Worm (Caenorhabditis elegans) whole organism, L1 larva: ENCODE results near the gene R09H10.1.

ENCODE experiments used
- C16A3.4 ChIP-seq: fragments of 150-350 bp; optimal IDR thresholded peaks from 2 replicates; lab custom pipeline; 2014; ENCODE audit warnings: missing biosample characterization, missing genetic modification characterization
- C34B4.2 ChIP-seq: sonication (generic microtip); optimal IDR thresholded peaks from 2 replicates; lab custom pipeline; 2017; ENCODE audit warnings: mild to moderate bottlenecking, missing genetic modification characterization, missing compliant biosample characterization
- F16B12.6 ChIP-seq: fragments of 150-350 bp; optimal IDR thresholded peaks from 2 replicates; lab custom pipeline; 2014; ENCODE audit warnings: missing biosample characterization, missing genetic modification characterization
- Y116A8C.19 ChIP-seq: sonication (generic microtip); optimal IDR thresholded peaks from 2 replicates; lab custom pipeline; 2016; ENCODE audit warnings: missing compliant biosample characterization, missing genetic modification characterization, borderline replicate concordance
- aha-1 ChIP-seq: fragments of 150-350 bp; optimal IDR thresholded peaks from 2 replicates; lab custom pipeline; 2014; ENCODE audit warnings: missing biosample characterization, missing genetic modification characterization
- alr-1 ChIP-seq: fragments of 200-800 bp; sonication (Bioruptor generic); optimal IDR thresholded peaks from 2 replicates; lab custom pipeline; 2018; ENCODE audit warnings: borderline replicate concordance, mild to moderate bottlenecking, missing genetic modification characterization, missing compliant biosample characterization
- aly-2 ChIP-seq: fragments of 150-350 bp; optimal IDR thresholded peaks from 2 replicates; lab custom pipeline; 2014; ENCODE audit warnings: missing biosample characterization, missing genetic modification characterization
- ama-1 ChIP-seq: fragments of 150-350 bp; optimal IDR thresholded peaks from 2 replicates; lab custom pipeline; 2014
- blmp-1 ChIP-seq: fragments of 150-350 bp; optimal IDR thresholded peaks from 2 replicates; lab custom pipeline; 2014; ENCODE audit warnings: missing biosample characterization, missing genetic modification characterization
- ceh-8 ChIP-seq: fragments of 200-800 bp; sonication (Bioruptor generic); optimal IDR thresholded peaks from 2 replicates; lab custom pipeline; 2018; ENCODE audit warnings: mild to moderate bottlenecking, missing genetic modification characterization, moderate library complexity, missing compliant biosample characterization
- ceh-88 ChIP-seq: fragments of 200-800 bp; sonication (Bioruptor generic); IDR thresholded peaks from 2 replicates; pipeline ENCODE4 v1.3.6; 2022; ENCODE audit warnings: missing genetic modification characterization, missing compliant biosample characterization
- ces-1 ChIP-seq: fragments of 150-350 bp; optimal IDR thresholded peaks from 2 replicates; lab custom pipeline; 2014; ENCODE audit warnings: missing biosample characterization, missing genetic modification reagents, missing genetic modification characterization
- efl-1 ChIP-seq, 4 experiments: fragments of 150-350 bp; optimal IDR thresholded peaks in 3 of 4; peaks in 1 of 4; 1 replicate in 1 of 4; 2 replicates in 3 of 4; lab custom pipeline; 2014; ENCODE audit warnings: missing biosample characterization in 2 of 4, missing genetic modification characterization in 2 of 4, missing genetic modification reagents in 2 of 4
- efl-3 ChIP-seq: fragments of 200-800 bp; sonication (Bioruptor generic); optimal IDR thresholded peaks from 2 replicates; lab custom pipeline; 2018; ENCODE audit warnings: mild to moderate bottlenecking, missing genetic modification characterization, missing compliant biosample characterization
- elt-2 ChIP-seq: sonication (generic microtip); optimal IDR thresholded peaks from 2 replicates; lab custom pipeline; 2016; ENCODE audit warnings: missing genetic modification characterization, mild to moderate bottlenecking, inconsistent platforms, missing compliant biosample characterization, missing genetic modification reagents
- fkh-8 ChIP-seq: sonication (generic microtip); optimal IDR thresholded peaks from 2 replicates; lab custom pipeline; 2016; ENCODE audit warnings: mild to moderate bottlenecking, missing genetic modification characterization, missing compliant biosample characterization
- fos-1 ChIP-seq: fragments of 150-350 bp; optimal IDR thresholded peaks from 2 replicates; lab custom pipeline; 2014; ENCODE audit warnings: missing biosample characterization, missing genetic modification characterization
- hlh-17 ChIP-seq: fragments of 200-800 bp; sonication (Bioruptor generic); optimal IDR thresholded peaks from 2 replicates; lab custom pipeline; 2018; ENCODE audit warnings: missing genetic modification characterization, mild to moderate bottlenecking, missing compliant biosample characterization, moderate library complexity, borderline replicate concordance
- hlh-4 ChIP-seq: sonication (generic microtip); optimal IDR thresholded peaks from 2 replicates; lab custom pipeline; 2016; ENCODE audit warnings: mild to moderate bottlenecking, missing genetic modification characterization, missing compliant biosample characterization
- irx-1 ChIP-seq: sonication (generic microtip); optimal IDR thresholded peaks from 2 replicates; lab custom pipeline; 2016; ENCODE audit warnings: missing genetic modification characterization, missing compliant biosample characterization
- lin-14 ChIP-seq: fragments of 200-800 bp; sonication (Bioruptor generic); optimal IDR thresholded peaks from 2 replicates; lab custom pipeline; 2018; ENCODE audit warnings: mild to moderate bottlenecking, missing genetic modification characterization, moderate library complexity, missing compliant biosample characterization
- lir-3 ChIP-seq: sonication (generic microtip); optimal IDR thresholded peaks from 2 replicates; lab custom pipeline; 2016; ENCODE audit warnings: mild to moderate bottlenecking, missing genetic modification characterization, moderate library complexity, missing compliant biosample characterization; ENCODE audit not compliant: poor library complexity
- mep-1 ChIP-seq: fragments of 150-350 bp; optimal IDR thresholded peaks from 2 replicates; lab custom pipeline; 2014; ENCODE audit warnings: missing biosample characterization, missing genetic modification characterization
- nhr-76 ChIP-seq: sonication (generic microtip); optimal IDR thresholded peaks from 2 replicates; lab custom pipeline; 2017; ENCODE audit warnings: missing biosample characterization, missing genetic modification characterization
- nhr-77 ChIP-seq: fragments of 150-350 bp; optimal IDR thresholded peaks from 2 replicates; lab custom pipeline; 2014; ENCODE audit warnings: missing biosample characterization, missing genetic modification characterization
- nhr-84 ChIP-seq: sonication (generic microtip); optimal IDR thresholded peaks from 2 replicates; lab custom pipeline; 2017; ENCODE audit warnings: missing biosample characterization, missing genetic modification characterization
- nhr-85 ChIP-seq: sonication (generic microtip); peaks from one replicate; lab custom pipeline; 2016; ENCODE audit warnings: missing genetic modification characterization, inconsistent platforms, missing compliant biosample characterization
- nhr-90 ChIP-seq: sonication (generic microtip); optimal IDR thresholded peaks from 2 replicates; lab custom pipeline; 2016; ENCODE audit warnings: mild to moderate bottlenecking, missing genetic modification characterization, missing compliant biosample characterization; ENCODE audit not compliant: poor library complexity
- rnt-1 ChIP-seq: sonication (generic microtip); optimal IDR thresholded peaks from 2 replicates; lab custom pipeline; 2016; ENCODE audit warnings: mild to moderate bottlenecking, missing genetic modification characterization, moderate library complexity, missing compliant biosample characterization
- snpc-4 ChIP-seq: fragments of 150-350 bp; optimal IDR thresholded peaks from 2 replicates; lab custom pipeline; 2014; ENCODE audit warnings: missing biosample characterization, missing genetic modification characterization
- sox-4 ChIP-seq: sonication (generic microtip); optimal IDR thresholded peaks from 2 replicates; lab custom pipeline; 2016; ENCODE audit warnings: missing genetic modification characterization, missing compliant biosample characterization
- tlp-1 ChIP-seq: fragments of 150-350 bp; optimal IDR thresholded peaks from 2 replicates; lab custom pipeline; 2014; ENCODE audit warnings: missing biosample characterization, missing genetic modification characterization
- unc-30 ChIP-seq: sonication (generic microtip); optimal IDR thresholded peaks from 2 replicates; lab custom pipeline; 2017; ENCODE audit warnings: missing biosample characterization, missing genetic modification characterization
- zag-1 ChIP-seq: fragments of 150-350 bp; optimal IDR thresholded peaks from 2 replicates; lab custom pipeline; 2014; ENCODE audit warnings: missing biosample characterization, missing genetic modification characterization
- ztf-11 ChIP-seq, 2 experiments: sonication (generic microtip); optimal IDR thresholded peaks; 2 replicates each; lab custom pipeline; 2016 to 2017; ENCODE audit warnings: missing genetic modification characterization in 2 of 2, missing biosample characterization in 1 of 2, missing compliant biosample characterization in 1 of 2
- ztf-4 ChIP-seq: fragments of 150-350 bp; optimal IDR thresholded peaks from 2 replicates; lab custom pipeline; 2014; ENCODE audit warnings: missing biosample characterization, missing genetic modification characterization

Gene R09H10.1

DNA sequence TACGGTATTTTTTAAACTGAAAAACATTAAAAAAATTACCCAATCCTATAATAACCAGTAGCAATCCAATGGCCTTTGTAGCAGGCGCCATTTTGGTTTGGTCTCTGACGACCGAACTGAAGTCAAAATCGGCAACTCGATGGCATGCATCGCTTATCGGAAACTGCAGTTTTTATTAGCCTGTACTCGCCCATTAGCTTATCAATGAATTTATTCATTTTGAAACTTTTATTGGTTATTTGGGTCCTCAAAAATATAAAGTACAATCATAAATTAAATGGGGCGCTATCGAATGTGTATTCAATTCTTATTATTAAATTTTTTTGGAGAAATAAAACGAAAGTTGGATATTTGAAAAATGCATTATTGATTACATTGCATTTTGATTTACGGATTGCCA lies 28.6 kb downstream of the R09H10.1 start, which contains the start of gene R09H10.5:
Gene R09H10.5 (minus strand): TSS at position 106 of the 400 bp plus-strand sequence.
- TF ChIP-seq aly-2 (tag; lab: Kevin White, UChicago): no peak
- TF ChIP-seq tlp-1: peak; percentile 58
- no peak for TF ChIP-seq zag-1 (tag; lab: Kevin White, UChicago)
- peak; percentile 60 for TF ChIP-seq elt-2 (tag; lab: Kevin White, UChicago)
- no peak for TF ChIP-seq hlh-17 (GFP tag; lab: Kevin White, UChicago)
- no peak for TF ChIP-seq nhr-77
- no peak for TF ChIP-seq efl-3 (GFP tag; lab: Kevin White, UChicago)
- TF ChIP-seq ceh-88 (GFP tag; lab: Robert Waterston, UW): no peak
- TF ChIP-seq unc-30 (tag; lab: Kevin White, UChicago): no peak

DNA sequence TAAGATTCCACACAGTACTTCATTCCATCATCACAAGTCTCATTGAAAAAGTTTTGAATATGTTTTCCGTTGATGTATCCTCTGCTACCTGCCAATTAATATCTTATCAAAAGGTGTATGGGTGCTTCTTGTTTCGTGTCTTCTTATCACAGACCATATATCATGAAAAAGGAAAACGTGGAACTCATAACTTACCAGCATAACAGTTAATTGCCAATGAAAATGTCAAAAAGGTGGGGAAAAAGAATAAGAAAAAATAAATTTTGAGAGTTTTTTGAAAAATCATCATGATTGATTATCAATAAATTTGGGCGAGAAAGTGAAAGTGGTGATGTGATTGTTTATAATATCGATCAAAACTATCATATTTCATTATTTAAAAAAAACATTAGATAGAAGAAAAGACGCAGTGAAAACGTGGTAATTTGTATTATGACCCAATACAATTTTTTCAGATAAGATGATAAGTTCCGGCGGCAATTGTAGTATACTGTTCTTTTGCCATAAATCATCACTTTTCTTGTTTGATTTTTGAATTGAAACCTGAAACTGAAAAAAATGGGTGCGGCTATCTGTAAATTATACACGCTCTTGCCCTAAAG lies 31.0 kb downstream of the R09H10.1 start, which contains the start of gene F56C4.4:
Gene F56C4.4 (minus strand): TSS at position 315 of the 602 bp plus-strand sequence.
- no peak for TF ChIP-seq alr-1 (tag; lab: Kevin White, UChicago)
- TF ChIP-seq C16A3.4 (tag; lab: Kevin White, UChicago): no peak
- no peak for TF ChIP-seq efl-1 (optimal IDR thresholded peaks at IDR 0.05; lab: Kevin White, UChicago)
- no peak for TF ChIP-seq efl-1 (GFP tag; optimal IDR thresholded peaks at IDR 0.05 in 1 of 2; lab: Kevin White, UChicago)
- no peak for TF ChIP-seq nhr-90 (tag; lab: Kevin White, UChicago)
- TF ChIP-seq aha-1 (tag; lab: Kevin White, UChicago): no peak
- TF ChIP-seq lir-3 (tag; lab: Kevin White, UChicago): no peak
- TF ChIP-seq tlp-1: no peak
- no peak for TF ChIP-seq hlh-4 (tag; lab: Kevin White, UChicago)
- peak; percentile 31 for TF ChIP-seq blmp-1
- TF ChIP-seq F16B12.6 (tag; lab: Kevin White, UChicago): no peak
- TF ChIP-seq elt-2 (tag; lab: Kevin White, UChicago): peak; percentile 63
- TF ChIP-seq nhr-76 (tag; lab: Kevin White, UChicago): no peak
- no peak for TF ChIP-seq ztf-11 (tag; optimal IDR thresholded peaks at IDR 0.05; lab: Kevin White, UChicago)
- no peak for TF ChIP-seq zag-1 (tag; lab: Kevin White, UChicago)
- no peak for TF ChIP-seq fkh-8 (tag; lab: Kevin White, UChicago)
- no peak for TF ChIP-seq sox-4 (tag; lab: Kevin White, UChicago)
- no peak for TF ChIP-seq C34B4.2
- no peak for TF ChIP-seq nhr-84
- TF ChIP-seq mep-1: no peak
- no peak for TF ChIP-seq ceh-8 (GFP tag; lab: Kevin White, UChicago)
- TF ChIP-seq lin-14: peak; percentile 2
- no peak for TF ChIP-seq Y116A8C.19 (tag; lab: Kevin White, UChicago)
- TF ChIP-seq nhr-85: no peak
- no peak for TF ChIP-seq rnt-1 (tag; lab: Kevin White, UChicago)
- no peak for TF ChIP-seq snpc-4 (tag; lab: Kevin White, UChicago)
- TF ChIP-seq, all 84 proteins: peak for 3

DNA sequence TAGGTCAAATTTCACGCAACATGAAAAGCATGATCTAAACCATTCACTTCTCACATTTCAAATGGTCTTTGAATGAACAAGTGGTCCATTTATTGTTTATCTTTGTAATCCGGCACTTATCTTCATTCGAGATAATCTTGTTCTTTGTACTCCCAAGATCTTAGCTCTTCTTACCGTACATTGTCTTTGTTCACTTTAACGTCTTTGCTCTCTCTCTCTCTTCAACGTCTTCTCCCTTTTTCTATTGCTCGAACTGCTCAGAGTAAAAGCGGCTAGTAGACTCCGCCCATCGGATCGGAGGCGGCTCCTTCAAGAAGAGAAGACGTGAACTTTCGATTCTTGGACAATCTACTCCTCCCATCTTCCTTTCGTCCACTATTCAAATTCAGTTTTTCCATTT lies 36.6 kb downstream of the R09H10.1 start, which contains the start of gene F56C4.1:
Gene F56C4.1 (plus strand): TSS at position 301 of the 400 bp plus-strand sequence.
- no peak for TF ChIP-seq C34B4.2
- no peak for TF ChIP-seq Y116A8C.19 (tag; lab: Kevin White, UChicago)
- no peak for TF ChIP-seq ama-1
- TF ChIP-seq irx-1 (tag; lab: Kevin White, UChicago): no peak
- no peak for TF ChIP-seq ztf-4 (tag; lab: Kevin White, UChicago)
- no peak for TF ChIP-seq fos-1
- no peak for TF ChIP-seq aly-2 (tag; lab: Kevin White, UChicago)
- TF ChIP-seq ces-1 (GFP tag; lab: Kevin White, UChicago): no peak

DNA sequence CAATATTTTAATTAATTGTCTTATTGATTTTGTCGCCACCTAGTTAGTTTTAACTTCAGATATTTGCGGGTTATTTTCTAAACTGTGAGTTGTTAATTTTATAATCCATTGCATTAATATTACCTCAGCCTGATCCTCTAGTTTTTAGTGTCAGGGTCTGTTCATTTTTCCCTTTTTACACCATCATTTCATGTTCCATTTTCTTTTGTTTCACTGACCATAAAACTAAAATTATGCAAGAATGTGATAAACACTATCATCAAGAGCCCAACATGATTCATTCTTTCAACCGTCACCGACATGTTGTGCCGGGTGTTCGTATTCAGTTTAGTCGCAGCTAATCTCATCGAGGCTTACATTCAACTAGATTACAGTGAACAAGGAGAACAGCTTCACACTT lies 38.9 kb downstream of the R09H10.1 start, which contains the start of gene F56C4.2:
Gene F56C4.2 (plus strand): TSS at position 301 of the 400 bp plus-strand sequence.
- TF ChIP-seq tlp-1: no peak
- TF ChIP-seq, all 84 proteins: peak for 0
